Worm (Caenorhabditis elegans): Measurements from ENCODE around the gene set-1.

Gene set-1

DNA sequence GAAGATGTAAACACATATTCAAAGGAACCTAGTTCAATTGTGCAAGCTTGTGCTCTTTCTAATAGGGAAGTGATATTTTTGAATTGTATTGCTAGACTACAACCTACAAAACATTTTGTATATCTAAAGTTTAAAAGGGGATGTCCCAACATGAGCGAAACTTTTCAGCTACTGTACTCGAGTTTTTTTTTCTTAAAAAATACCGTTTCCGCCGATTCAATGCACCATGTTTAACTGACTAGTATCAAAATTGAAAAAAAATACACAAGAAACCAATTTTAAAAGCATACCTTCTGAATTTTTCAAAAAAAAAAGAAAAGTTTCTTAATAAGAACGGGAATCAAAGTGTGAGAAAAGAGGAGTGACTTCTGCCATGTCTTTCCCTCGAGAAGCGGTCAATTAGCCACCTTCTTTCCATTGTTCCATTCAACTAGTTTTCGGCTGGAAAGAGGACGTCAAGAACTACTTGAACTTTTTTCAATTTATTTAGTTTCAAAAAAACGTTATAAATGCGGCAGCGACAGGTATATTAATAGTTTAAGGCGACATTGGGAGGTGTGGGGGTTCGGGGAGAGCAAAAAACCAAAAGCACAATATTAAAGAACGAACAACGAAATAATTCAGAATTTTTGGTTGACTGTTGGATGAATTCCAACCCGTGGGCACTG, 36.7 kb downstream of the set-1 start, which contains the start of gene nas-4:
Gene nas-4, minus strand, starts transcription at position 351 of the 668 bp plus-strand sequence.
- TF ChIP-seq ceh-31 (tag; optimal IDR thresholded peaks at IDR 0.05) (no peak), tbx-7 (tag; optimal IDR thresholded peaks at IDR 0.05) (no peak), fkh-10 (GFP tag; optimal IDR thresholded peaks at IDR 0.05) (no peak), F13H6.1 (tag; optimal IDR thresholded peaks at IDR 0.05) (no peak), hlh-8 (tag; optimal IDR thresholded peaks at IDR 0.05) (no peak)

DNA sequence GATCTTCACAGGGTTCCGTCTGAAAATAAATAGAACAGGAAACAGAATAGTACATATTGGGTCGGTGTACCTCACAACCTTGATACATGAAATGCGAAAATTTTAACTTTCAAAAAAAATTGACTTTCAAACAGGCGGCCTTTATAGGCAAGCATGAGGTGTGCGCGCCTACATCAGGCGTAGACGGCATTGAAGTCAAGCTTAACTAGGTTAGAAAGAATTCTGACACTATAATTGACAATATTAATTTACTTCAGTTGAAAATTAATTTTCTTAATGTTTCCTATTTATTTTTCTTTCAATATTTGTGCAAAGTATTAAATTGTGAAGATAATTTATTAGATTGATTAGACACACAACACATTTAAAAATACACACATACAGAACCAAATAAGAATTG, 40.3 kb downstream of the set-1 start, which contains the start of gene C05D11.5:
Gene C05D11.5, minus strand, starts transcription at position 101 of the 400 bp plus-strand sequence.
- TF ChIP-seq ref-2 (tag; optimal IDR thresholded peaks at IDR 0.05): no peak

DNA sequence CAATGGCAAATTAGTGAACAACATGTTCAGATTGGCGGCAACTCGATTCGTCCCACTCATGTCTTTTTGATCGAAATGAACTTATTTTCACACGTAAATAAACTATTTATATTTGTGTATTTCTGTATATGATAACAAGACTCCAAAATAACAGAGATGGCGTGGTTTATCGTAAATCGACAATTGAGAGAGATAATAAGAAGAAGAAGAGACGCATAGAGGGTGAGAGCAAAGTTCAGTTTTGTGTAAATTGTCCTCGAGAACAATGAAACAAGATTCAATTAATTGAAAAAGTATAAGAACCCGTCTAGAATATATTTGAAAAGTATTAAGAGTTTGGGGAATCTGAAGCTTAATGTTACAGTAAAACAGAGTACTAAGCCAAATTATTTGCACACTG, 40.7 kb downstream of the set-1 start:
- TF ChIP-seq hlh-6 (tag; optimal IDR thresholded peaks at IDR 0.05) (no peak), hlh-13 (GFP tag; optimal IDR thresholded peaks at IDR 0.05) (no peak), ama-1 (optimal IDR thresholded peaks at IDR 0.05) (no peak), ceh-2 (tag; optimal IDR thresholded peaks at IDR 0.05) (no peak), elt-4 (tag; optimal IDR thresholded peaks at IDR 0.05) (no peak), sox-4 (tag; optimal IDR thresholded peaks at IDR 0.05) (no peak), Y22D7AL.16 (tag; optimal IDR thresholded peaks at IDR 0.05) (no peak), ceh-14 (tag; optimal IDR thresholded peaks at IDR 0.05) (no peak), lim-6 (tag; optimal IDR thresholded peaks at IDR 0.05) (no peak), ceh-31 (tag; optimal IDR thresholded peaks at IDR 0.05) (no peak), ceh-34 (tag; optimal IDR thresholded peaks at IDR 0.05) (no peak), hlh-15 (tag; optimal IDR thresholded peaks at IDR 0.05) (no peak)

ce11 chrIII:6406829-6407228, 45.3 kb downstream of the set-1 start, which contains the start of gene let-756:
TSS of gene let-756 (plus strand) at chrIII:6407129.
- TF ChIP-seq syd-9 (tag; optimal IDR thresholded peaks at IDR 0.05) (no peak), ceh-18 (tag; optimal IDR thresholded peaks at IDR 0.05) (no peak), ref-2 (tag; optimal IDR thresholded peaks at IDR 0.05) (no peak), pros-1 (tag; optimal IDR thresholded peaks at IDR 0.05) (no peak), nhr-11 (tag; optimal IDR thresholded peaks at IDR 0.05) (no peak), hlh-6 (tag; optimal IDR thresholded peaks at IDR 0.05) (no peak), fax-1 (tag; optimal IDR thresholded peaks at IDR 0.05) (no peak), unc-42 (tag; optimal IDR thresholded peaks at IDR 0.05) (no peak), npax-4 (tag; optimal IDR thresholded peaks at IDR 0.05) (no peak), K02D7.2 (tag; optimal IDR thresholded peaks at IDR 0.05) (no peak), ceh-6 (GFP tag; optimal IDR thresholded peaks at IDR 0.05) (no peak)

DNA sequence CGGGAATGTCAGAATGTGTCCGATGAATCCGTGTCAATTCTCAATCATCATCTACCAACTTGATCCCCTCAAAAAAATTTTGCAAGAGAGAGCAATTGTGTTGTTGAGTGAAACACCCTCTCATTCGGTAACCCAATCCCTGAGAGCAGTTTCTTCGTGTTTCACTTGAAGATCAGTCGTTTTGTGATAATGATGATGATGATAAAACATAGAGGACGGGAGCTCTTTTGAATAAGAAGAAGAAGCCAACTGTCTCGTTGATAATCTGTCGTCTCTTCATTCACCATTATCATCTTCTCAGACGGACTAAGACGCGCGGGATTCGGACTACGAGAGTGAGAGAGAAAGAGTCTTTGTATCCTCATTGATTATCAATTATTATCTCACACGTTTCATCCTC, 47.1 kb downstream of the set-1 start:
- TF ChIP-seq T23F11.4 (GFP tag; optimal IDR thresholded peaks at IDR 0.05) (no peak), nfya-1 (tag; optimal IDR thresholded peaks at IDR 0.05) (peak; percentile 18), ceh-18 (tag; optimal IDR thresholded peaks at IDR 0.05) (peak; percentile 73), fkh-6 (tag; optimal IDR thresholded peaks at IDR 0.05) (no peak), unc-55 (GFP tag; optimal IDR thresholded peaks at IDR 0.05) (peak; percentile 92), ceh-34 (tag; optimal IDR thresholded peaks at IDR 0.05) (peak; percentile 60), ceh-30 (tag; optimal IDR thresholded peaks at IDR 0.05) (no peak)

DNA sequence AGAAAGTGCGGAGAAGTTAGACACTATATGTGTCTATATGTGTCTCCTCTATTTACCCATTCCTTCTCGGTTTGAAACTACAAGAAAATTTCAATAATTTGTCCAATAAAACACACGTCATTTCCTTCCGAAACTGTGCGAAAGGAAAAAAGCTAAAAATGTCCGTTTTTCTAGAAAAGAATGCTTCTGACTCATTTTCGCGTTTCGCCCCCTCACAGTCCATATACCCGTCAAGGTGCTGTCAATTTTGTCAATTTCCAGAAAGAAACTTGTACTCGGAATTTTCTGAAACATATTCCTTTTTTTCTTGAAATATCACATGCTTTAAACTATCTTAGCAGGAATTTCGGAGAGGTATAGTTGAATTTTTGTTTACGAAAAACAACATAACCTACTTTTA, 49.4 kb downstream of the set-1 start:
- TF ChIP-seq nhr-232 (tag; optimal IDR thresholded peaks at IDR 0.05) (no peak), pha-4 (tag; optimal IDR thresholded peaks at IDR 0.05) (no peak), zip-5 (tag; optimal IDR thresholded peaks at IDR 0.05) (no peak)
